Worm (Caenorhabditis elegans): ENCODE data around the gene ssp-35.
A peak's percentile ranks its signal among the peaks of the same experiment; 100 is the strongest.

DNA sequence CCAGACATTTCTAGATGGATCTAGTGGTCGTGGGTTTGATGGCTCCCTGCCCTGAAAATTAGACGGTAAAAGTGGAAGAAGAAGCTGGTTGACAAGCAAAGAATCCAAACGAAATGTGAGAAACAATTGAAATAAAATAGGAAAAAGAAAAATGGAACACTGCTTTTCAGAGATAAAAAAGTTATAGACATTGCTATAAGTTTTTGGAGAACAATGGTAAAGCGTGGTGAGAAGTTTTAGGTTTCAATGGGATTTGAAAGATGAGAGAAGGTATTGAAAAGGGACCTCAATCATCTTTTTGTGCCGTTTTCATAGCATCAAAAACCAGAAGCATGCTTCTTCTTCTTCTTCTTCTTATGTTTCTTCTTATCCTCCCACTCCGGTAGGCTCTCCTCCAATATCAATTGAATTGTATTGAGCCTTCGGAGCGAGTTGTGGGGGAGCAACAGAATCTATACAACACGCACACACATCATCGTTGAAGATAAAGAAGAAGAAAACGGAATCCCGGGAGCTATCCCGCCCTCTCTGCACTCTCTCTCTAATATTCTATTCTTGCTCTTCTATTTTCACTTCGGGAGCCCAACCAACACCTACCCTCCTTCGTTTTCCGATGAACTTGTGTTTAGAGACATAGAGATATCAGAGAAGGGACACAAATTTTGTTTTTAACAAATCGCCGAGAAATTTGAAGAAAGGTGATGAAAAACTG, 29.2 kb downstream of the ssp-35 start, which contains the start of gene myo-3:
- no peak for TF ChIP-seq tbx-2 (tag; optimal IDR thresholded peaks at IDR 0.05)
- TF ChIP-seq nhr-12 (tag; optimal IDR thresholded peaks at IDR 0.05), result no peak
- no peak for TF ChIP-seq ceh-8 (GFP tag; optimal IDR thresholded peaks at IDR 0.05)
- peak; percentile 19 for TF ChIP-seq snu-23 (GFP tag; optimal IDR thresholded peaks at IDR 0.05)
- no peak for TF ChIP-seq mab-9 (GFP tag; IDR thresholded peaks at IDR 0.05)
- TF ChIP-seq aly-2 (tag; optimal IDR thresholded peaks at IDR 0.05), result no peak
- no peak for TF ChIP-seq blmp-1 (tag; optimal IDR thresholded peaks at IDR 0.05)
- TF ChIP-seq lin-13 (GFP tag; optimal IDR thresholded peaks at IDR 0.05), result no peak
- no peak for TF ChIP-seq elt-2 (tag; optimal IDR thresholded peaks at IDR 0.05)
- TF ChIP-seq mep-1 (tag; optimal IDR thresholded peaks at IDR 0.05), result no peak

Measured in whole organism, L1 larva.